Worm (Caenorhabditis elegans) whole organism, young adult: ENCODE results near the gene epg-9.

Experiments
- B0261.1 ChIP-seq: sonication (generic microtip); optimal IDR thresholded peaks from 2 replicates; lab custom pipeline; 2016; ENCODE audit warnings: mild to moderate bottlenecking, missing genetic modification characterization, moderate library complexity, missing compliant biosample characterization
- C06A6.2 ChIP-seq: fragments of 200-800 bp; sonication (Bioruptor generic); conservative IDR thresholded peaks from 2 replicates; pipeline ENCODE4 v1.3.6; 2022; ENCODE audit warnings: missing genetic modification characterization, missing compliant biosample characterization
- C17E4.6 ChIP-seq: fragments of 200-800 bp; sonication (Bioruptor generic); IDR thresholded peaks from 2 replicates; pipeline ENCODE4 v1.3.6; 2022; ENCODE audit warnings: missing genetic modification reagents, missing genetic modification characterization, missing compliant biosample characterization
- F10E7.11 ChIP-seq: sonication (generic microtip); optimal IDR thresholded peaks from 2 replicates; lab custom pipeline; 2017; ENCODE audit warnings: mild to moderate bottlenecking, missing genetic modification characterization, moderate library complexity, missing compliant biosample characterization
- F22D6.2 ChIP-seq: sonication (generic microtip); optimal IDR thresholded peaks from 2 replicates; lab custom pipeline; 2016; ENCODE audit warnings: mild to moderate bottlenecking, missing genetic modification characterization, missing compliant biosample characterization
- F52B5.7 ChIP-seq: sonication (generic microtip); optimal IDR thresholded peaks from 2 replicates; lab custom pipeline; 2016; ENCODE audit warnings: mild to moderate bottlenecking, missing genetic modification characterization, missing compliant biosample characterization
- F57A8.1 ChIP-seq: fragments of 200-800 bp; sonication (Bioruptor generic); optimal IDR thresholded peaks from 2 replicates; lab custom pipeline; 2018; ENCODE audit warnings: mild to moderate bottlenecking, missing genetic modification characterization, moderate library complexity, missing compliant biosample characterization
- K12H6.12 ChIP-seq: fragments of 200-800 bp; sonication (Bioruptor generic); optimal IDR thresholded peaks from 2 replicates; lab custom pipeline; 2018; ENCODE audit warnings: mild to moderate bottlenecking, missing genetic modification characterization, missing compliant biosample characterization
- T26A5.8 ChIP-seq: sonication (generic microtip); optimal IDR thresholded peaks from 2 replicates; lab custom pipeline; 2016; ENCODE audit warnings: missing genetic modification characterization, missing compliant biosample characterization
- Y53F4B.3 ChIP-seq: fragments of 200-800 bp; sonication (Bioruptor generic); IDR thresholded peaks from 2 replicates; pipeline ENCODE4 v1.3.6; 2022; ENCODE audit warnings: missing genetic modification reagents, missing genetic modification characterization, missing compliant biosample characterization
- Y53G8AR.9 ChIP-seq: fragments of 200-800 bp; sonication (Bioruptor generic); conservative IDR thresholded peaks from 2 replicates; pipeline ENCODE4 v1.3.6; 2022; ENCODE audit warnings: missing genetic modification reagents, missing genetic modification characterization, missing compliant biosample characterization
- Y67H2A.10 ChIP-seq: fragments of 200-800 bp; sonication (Bioruptor generic); conservative IDR thresholded peaks from 2 replicates; pipeline ENCODE4 v1.3.6; 2022; ENCODE audit warnings: missing genetic modification reagents, missing genetic modification characterization, missing compliant biosample characterization
- Y79H2A.3 ChIP-seq: fragments of 200-800 bp; sonication (Bioruptor generic); conservative IDR thresholded peaks from 2 replicates; pipeline ENCODE4 v1.3.6; 2022; ENCODE audit warnings: missing genetic modification reagents, missing genetic modification characterization, missing compliant biosample characterization
- ZK185.1 ChIP-seq: sonication (generic microtip); optimal IDR thresholded peaks from 2 replicates; lab custom pipeline; 2016; ENCODE audit warnings: mild to moderate bottlenecking, missing genetic modification characterization, missing compliant biosample characterization; ENCODE audit not compliant: poor library complexity, severe bottlenecking
- akir-1 ChIP-seq: fragments of 200-800 bp; sonication (Bioruptor generic); optimal IDR thresholded peaks from 2 replicates; lab custom pipeline; 2018; ENCODE audit warnings: mild to moderate bottlenecking, missing genetic modification characterization, moderate library complexity, missing compliant biosample characterization
- athp-1 ChIP-seq: sonication (generic microtip); optimal IDR thresholded peaks from 2 replicates; lab custom pipeline; 2017; ENCODE audit warnings: mild to moderate bottlenecking, missing genetic modification characterization, missing compliant biosample characterization
- attf-5 ChIP-seq: fragments of 200-800 bp; sonication (Bioruptor generic); optimal IDR thresholded peaks from 2 replicates; lab custom pipeline; 2018; ENCODE audit warnings: mild to moderate bottlenecking, missing genetic modification characterization, missing compliant biosample characterization
- bed-2 ChIP-seq: fragments of 200-800 bp; sonication (Bioruptor generic); IDR thresholded peaks from 2 replicates; pipeline ENCODE4 v1.3.6; 2022; ENCODE audit warnings: missing genetic modification reagents, missing genetic modification characterization, missing compliant biosample characterization
- ceh-58 ChIP-seq: fragments of 200-800 bp; sonication (Bioruptor generic); IDR thresholded peaks from 2 replicates; pipeline ENCODE4 v1.3.6; 2022; ENCODE audit warnings: missing genetic modification characterization, missing compliant biosample characterization
- dpff-1 ChIP-seq: sonication (generic microtip); optimal IDR thresholded peaks from 2 replicates; lab custom pipeline; 2017; ENCODE audit warnings: mild to moderate bottlenecking, missing genetic modification characterization, missing compliant biosample characterization
- ekl-4 ChIP-seq: fragments of 200-800 bp; sonication (Bioruptor generic); IDR thresholded peaks from 2 replicates; pipeline ENCODE4 v1.3.6; 2022; ENCODE audit warnings: missing genetic modification reagents, missing genetic modification characterization, missing compliant biosample characterization
- fkh-3 ChIP-seq: sonication (generic microtip); optimal IDR thresholded peaks from 2 replicates; lab custom pipeline; 2016; ENCODE audit warnings: mild to moderate bottlenecking, missing genetic modification characterization, missing compliant biosample characterization
- hlh-12 ChIP-seq: sonication (generic microtip); optimal IDR thresholded peaks from 2 replicates; lab custom pipeline; 2016; ENCODE audit warnings: missing genetic modification characterization, missing compliant biosample characterization
- hmg-1.2 ChIP-seq: fragments of 200-800 bp; sonication (Bioruptor generic); IDR thresholded peaks from 2 replicates; pipeline ENCODE4 v1.3.6; 2022; ENCODE audit warnings: missing genetic modification reagents, missing genetic modification characterization, missing compliant biosample characterization
- hmg-20 ChIP-seq: fragments of 200-800 bp; sonication (Bioruptor generic); IDR thresholded peaks from 2 replicates; pipeline ENCODE4 v1.3.6; 2022; ENCODE audit warnings: missing genetic modification reagents, missing genetic modification characterization, missing compliant biosample characterization
- hrde-1 ChIP-seq: sonication (generic microtip); optimal IDR thresholded peaks from 2 replicates; lab custom pipeline; 2016; ENCODE audit warnings: missing genetic modification characterization, mild to moderate bottlenecking, missing compliant biosample characterization, moderate library complexity, missing genotype, missing genetic modification reagents, borderline replicate concordance
- let-607 ChIP-seq, 2 experiments: fragments of 200-800 bp in 1 of 2; sonication (Bioruptor generic) in 1 of 2; sonication (generic microtip) in 1 of 2; optimal IDR thresholded peaks; 2 replicates each; lab custom pipeline; 2016 to 2018; ENCODE audit warnings: mild to moderate bottlenecking in 2 of 2, missing compliant biosample characterization in 2 of 2, missing genetic modification characterization in 2 of 2, moderate library complexity in 2 of 2, missing genotype in 1 of 2
- lin-26 ChIP-seq: fragments of 200-800 bp; sonication (Bioruptor generic); IDR thresholded peaks from 2 replicates; pipeline ENCODE4 v1.3.6; 2022; ENCODE audit warnings: missing genetic modification reagents, missing genetic modification characterization, missing compliant biosample characterization
- lin-54 ChIP-seq: fragments of 200-800 bp; sonication (Bioruptor generic); optimal IDR thresholded peaks from 2 replicates; lab custom pipeline; 2018; ENCODE audit warnings: mild to moderate bottlenecking, missing genetic modification characterization, missing compliant biosample characterization
- madf-10 ChIP-seq: sonication (generic microtip); optimal IDR thresholded peaks from 2 replicates; lab custom pipeline; 2016; ENCODE audit warnings: mild to moderate bottlenecking, missing genetic modification characterization, missing compliant biosample characterization
- mel-28 ChIP-seq: sonication (generic microtip); optimal IDR thresholded peaks from 2 replicates; lab custom pipeline; 2016; ENCODE audit warnings: borderline replicate concordance, mild to moderate bottlenecking, missing genetic modification characterization, missing compliant biosample characterization
- nfya-1 ChIP-seq: sonication (generic microtip); optimal IDR thresholded peaks from 2 replicates; lab custom pipeline; 2017; ENCODE audit warnings: antibody characterized with exemption, missing compliant biosample characterization, missing genetic modification characterization, borderline replicate concordance; ENCODE audit not compliant: insufficient read depth
- nhr-27 ChIP-seq: fragments of 200-800 bp; sonication (Bioruptor generic); optimal IDR thresholded peaks from 2 replicates; lab custom pipeline; 2018; ENCODE audit warnings: mild to moderate bottlenecking, missing genetic modification characterization, moderate library complexity, missing compliant biosample characterization
- nhr-80 ChIP-seq: sonication (generic microtip); optimal IDR thresholded peaks from 2 replicates; lab custom pipeline; 2016; ENCODE audit warnings: missing genetic modification characterization, missing compliant biosample characterization
- rcor-1 ChIP-seq: fragments of 200-800 bp; sonication (Bioruptor generic); IDR thresholded peaks from 2 replicates; pipeline ENCODE4 v1.3.6; 2022; ENCODE audit warnings: missing genetic modification reagents, missing genetic modification characterization, missing compliant biosample characterization
- repo-1 ChIP-seq: sonication (generic microtip); optimal IDR thresholded peaks from 2 replicates; lab custom pipeline; 2017; ENCODE audit warnings: mild to moderate bottlenecking, missing genetic modification characterization, missing compliant biosample characterization
- rpc-1 ChIP-seq, 2 experiments: fragments of 150-350 bp in 1 of 2; sonication (generic microtip) in 1 of 2; optimal IDR thresholded peaks; 2 replicates each; lab custom pipeline; 2014 to 2018; ENCODE audit warnings: missing biosample characterization in 1 of 2, missing genetic modification characterization in 1 of 2, missing genetic modification reagents in 1 of 2, missing genotype in 1 of 2
- somi-1 ChIP-seq: fragments of 200-800 bp; sonication (Bioruptor generic); optimal IDR thresholded peaks from 2 replicates; lab custom pipeline; 2018; ENCODE audit warnings: mild to moderate bottlenecking, missing genetic modification characterization, missing compliant biosample characterization
- tbx-9 ChIP-seq: sonication (generic microtip); optimal IDR thresholded peaks from 2 replicates; lab custom pipeline; 2016; ENCODE audit warnings: borderline replicate concordance, missing genetic modification characterization, inconsistent platforms, missing compliant biosample characterization
- tlf-1 ChIP-seq: fragments of 200-800 bp; sonication (Bioruptor generic); optimal IDR thresholded peaks from 2 replicates; lab custom pipeline; 2018; ENCODE audit warnings: mild to moderate bottlenecking, missing genetic modification characterization, missing compliant biosample characterization
- unc-130 ChIP-seq: sonication (generic microtip); optimal IDR thresholded peaks from 2 replicates; lab custom pipeline; 2016; ENCODE audit warnings: missing genetic modification reagents, missing genetic modification characterization, missing compliant biosample characterization
- xnd-1 ChIP-seq: sonication (generic microtip); optimal IDR thresholded peaks from 2 replicates; lab custom pipeline; 2016; ENCODE audit warnings: missing genotype, missing genetic modification reagents, missing genetic modification characterization, missing compliant biosample characterization
- ztf-18 ChIP-seq: sonication (generic microtip); optimal IDR thresholded peaks from 2 replicates; lab custom pipeline; 2016; ENCODE audit warnings: missing genotype, mild to moderate bottlenecking, missing genetic modification characterization, missing compliant biosample characterization
- ztf-26 ChIP-seq: sonication (generic microtip); optimal IDR thresholded peaks from 2 replicates; lab custom pipeline; 2017; ENCODE audit warnings: missing genetic modification characterization, missing compliant biosample characterization
- ztf-28 ChIP-seq: fragments of 200-800 bp; sonication (Bioruptor generic); IDR thresholded peaks from 2 replicates; pipeline ENCODE4 v1.3.6; 2022; ENCODE audit warnings: missing genetic modification reagents, missing genetic modification characterization, missing compliant biosample characterization
- ztf-3 ChIP-seq: fragments of 200-800 bp; sonication (Bioruptor generic); optimal IDR thresholded peaks from 2 replicates; lab custom pipeline; 2018; ENCODE audit warnings: mild to moderate bottlenecking, missing genetic modification characterization, missing compliant biosample characterization

The epg-9 gene

ce11 chrIV:2639666-2640273 is 38.8 kb downstream of the epg-9 start (continued):
- TF ChIP-seq C17E4.6 (GFP tag; lab: Robert Waterston, UW) (no peak), ztf-26 (peak; percentile 15), xnd-1 (tag; lab: Kevin White, UChicago) (no peak), nhr-27 (tag; lab: Kevin White, UChicago) (no peak), lin-26 (GFP tag; lab: Robert Waterston, UW) (peak; percentile 83), F10E7.11 (tag; lab: Kevin White, UChicago) (no peak), nfya-1 (no peak), let-607 (tag; optimal IDR thresholded peaks at IDR 0.05; lab: Kevin White, UChicago) (peak in 1 of 2 experiments; percentile 55), hrde-1 (no peak), rpc-1 (optimal IDR thresholded peaks at IDR 0.05; lab: Kevin White, UChicago) (peak; percentile 81), rpc-1 (tag; optimal IDR thresholded peaks at IDR 0.05; lab: Kevin White, UChicago) (peak; percentile 77), attf-5 (GFP tag; lab: Kevin White, UChicago) (peak; percentile 54), Y67H2A.10 (GFP tag; lab: Robert Waterston, UW) (peak; percentile 46; the same call in 1 of the 2 replicates), K12H6.12 (tag; lab: Kevin White, UChicago) (no peak), somi-1 (GFP tag; lab: Kevin White, UChicago) (no peak), C06A6.2 (GFP tag; lab: Robert Waterston, UW) (no peak), F22D6.2 (tag; lab: Kevin White, UChicago) (no peak), bed-2 (GFP tag; lab: Robert Waterston, UW) (no peak), ceh-58 (GFP tag; lab: Robert Waterston, UW) (0 out of 2 replicates have a peak, but pooled peaks have one; percentile 30), ekl-4 (GFP tag; lab: Robert Waterston, UW) (peak; percentile 65), F52B5.7 (tag; lab: Kevin White, UChicago) (peak; percentile 48)
- TF ChIP-seq, all 124 proteins: peak for 56

DNA sequence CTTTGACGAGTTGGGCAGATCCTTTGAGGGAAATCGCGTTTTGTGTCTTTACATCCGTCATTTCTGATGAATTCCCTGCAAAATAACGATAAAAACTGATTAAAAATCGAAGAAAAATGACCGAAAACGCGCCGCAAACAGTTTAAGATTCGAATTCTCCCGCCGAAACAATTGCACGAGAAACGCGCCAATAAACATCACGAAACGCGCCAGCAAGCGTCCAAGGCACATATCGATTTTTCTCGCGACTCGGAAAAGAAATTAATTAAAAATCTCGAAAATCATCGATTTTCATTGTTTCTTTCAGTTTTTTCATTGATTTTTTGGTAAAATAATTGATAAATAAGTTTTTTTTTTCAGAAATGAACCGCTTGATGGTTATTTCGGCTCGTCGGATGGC is 40.0 kb downstream of the epg-9 start, which contains the start of the genes mdf-2 and nduv-3:
Gene mdf-2, minus strand, starts transcription at position 176 of the 400 bp plus-strand sequence.
Gene nduv-3, plus strand, starts transcription at position 361 of the 400 bp plus-strand sequence.
- TF ChIP-seq tlf-1 (GFP tag; lab: Kevin White, UChicago) (peak; percentile 43), C06A6.2 (GFP tag; lab: Robert Waterston, UW) (no peak), tbx-9 (no peak), let-607 (tag; optimal IDR thresholded peaks at IDR 0.05; lab: Kevin White, UChicago) (no peak), athp-1 (tag; lab: Kevin White, UChicago) (peak; percentile 51), lin-54 (GFP tag; lab: Kevin White, UChicago) (peak; percentile 84), ztf-18 (tag; lab: Kevin White, UChicago) (peak; percentile 95), fkh-3 (tag; lab: Kevin White, UChicago) (no peak), rcor-1 (peak; percentile 54; the same call in 1 of the 2 replicates), akir-1 (no peak), B0261.1 (tag; lab: Kevin White, UChicago) (peak; percentile 22), F57A8.1 (GFP tag; lab: Kevin White, UChicago) (no peak), mel-28 (tag; lab: Kevin White, UChicago) (no peak), hlh-12 (tag; lab: Kevin White, UChicago) (no peak), hmg-20 (GFP tag; lab: Robert Waterston, UW) (no peak), F22D6.2 (tag; lab: Kevin White, UChicago) (no peak), repo-1 (tag; lab: Kevin White, UChicago) (no peak), xnd-1 (tag; lab: Kevin White, UChicago) (peak; percentile 53), madf-10 (tag; lab: Kevin White, UChicago) (no peak), ZK185.1 (tag; lab: Kevin White, UChicago) (no peak), dpff-1 (tag; lab: Kevin White, UChicago) (no peak), Y79H2A.3 (GFP tag; lab: Robert Waterston, UW) (no peak), Y53F4B.3 (no peak), unc-130 (GFP tag; lab: Kevin White, UChicago) (no peak), nhr-80 (tag; lab: Kevin White, UChicago) (no peak), Y53G8AR.9 (GFP tag; lab: Robert Waterston, UW) (peak; percentile 49; the same call in 1 of the 2 replicates), T26A5.8 (tag; lab: Kevin White, UChicago) (no peak), ztf-3 (GFP tag; lab: Kevin White, UChicago) (no peak), hmg-1.2 (GFP tag; lab: Robert Waterston, UW) (peak; percentile 46; the same call in 1 of the 2 replicates), ztf-28 (GFP tag; lab: Robert Waterston, UW) (no peak)
